Worm (Caenorhabditis elegans): ENCODE measurements around the gene scl-17.
"Not testable (repeated sequence)": the region's sequence is repeated elsewhere in the genome, so short reads cannot be mapped to it uniquely, and the experiment has no call there.

DNA sequence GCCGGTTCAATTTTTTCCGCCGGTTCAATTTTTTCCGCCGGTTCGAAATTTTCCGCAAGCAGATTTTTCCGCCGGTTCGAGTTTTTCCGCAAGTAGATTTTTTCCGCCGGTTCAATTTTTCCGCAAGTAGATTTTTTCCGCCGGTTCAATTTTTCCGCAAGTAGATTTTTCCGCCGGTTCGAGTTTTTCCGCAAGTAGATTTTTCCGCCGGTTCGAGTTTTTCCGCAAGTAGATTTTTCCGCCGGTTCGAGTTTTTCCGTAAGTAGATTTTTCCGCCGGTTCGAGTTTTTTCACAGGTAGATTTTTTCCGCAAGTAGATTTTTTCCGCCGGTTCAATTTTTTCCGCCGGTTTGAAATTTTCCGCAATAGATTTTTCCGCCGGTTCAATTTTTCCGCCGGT, 9.4 kb downstream of the scl-17 start:
- not testable (repeated sequence) for TF ChIP-seq rnt-1 (tag; optimal IDR thresholded peaks at IDR 0.05); eyg-1 (tag; optimal IDR thresholded peaks at IDR 0.05); ceh-9 (tag; optimal IDR thresholded peaks at IDR 0.05); dmd-4 (tag; optimal IDR thresholded peaks at IDR 0.05; ENCODE audit: borderline replicate concordance); npax-4 (tag; optimal IDR thresholded peaks at IDR 0.05); unc-55 (GFP tag; optimal IDR thresholded peaks at IDR 0.05); pqm-1 (tag; optimal IDR thresholded peaks at IDR 0.05); ceh-19 (GFP tag; optimal IDR thresholded peaks at IDR 0.05); nhr-11 (tag; optimal IDR thresholded peaks at IDR 0.05); hlh-15 (tag; optimal IDR thresholded peaks at IDR 0.05); hlh-6 (tag; optimal IDR thresholded peaks at IDR 0.05); ceh-48 (tag; optimal IDR thresholded peaks at IDR 0.05); tbx-2 (tag; optimal IDR thresholded peaks at IDR 0.05); unc-3 (GFP tag; conservative IDR thresholded peaks at IDR 0.05); unc-3 (tag; optimal IDR thresholded peaks at IDR 0.05)
